Fruit fly (Drosophila melanogaster) whole organism, pupa: ENCODE results near the gene CG4570.

Experiments used
- CG10348 ChIP-seq: fragments of 200-800 bp; sonication (Bioruptor generic); IDR thresholded peaks from 2 replicates; pipeline ENCODE4 v1.3.6; 2022; ENCODE audit warnings: missing biosample characterization, missing genetic modification characterization
- CG12605 ChIP-seq: fragments of 200-800 bp; sonication (Bioruptor generic); IDR thresholded peaks from 2 replicates; pipeline ENCODE4 v1.3.6; 2022; ENCODE audit warnings: missing biosample characterization, missing genetic modification characterization
- CG13204 ChIP-seq: fragments of 200-800 bp; sonication (Bioruptor generic); optimal IDR thresholded peaks from 2 replicates; lab custom pipeline; 2018; ENCODE audit warnings: missing biosample characterization, mild to moderate bottlenecking, missing genetic modification characterization, moderate library complexity
- CG14655 ChIP-seq: fragments of 200-800 bp; sonication (Bioruptor generic); optimal IDR thresholded peaks from 3 replicates; lab custom pipeline; 2017; ENCODE audit warnings: mild to moderate bottlenecking, missing biosample characterization, missing genetic modification reagents, missing genetic modification characterization
- CG15710 ChIP-seq: fragments of 200-800 bp; sonication (Bioruptor generic); optimal IDR thresholded peaks from 2 replicates; lab custom pipeline; 2018; ENCODE audit warnings: missing biosample characterization, mild to moderate bottlenecking, missing genetic modification characterization, moderate library complexity
- CG17806 ChIP-seq: fragments of 200-800 bp; sonication (Bioruptor generic); optimal IDR thresholded peaks from 2 replicates; lab custom pipeline; 2018; ENCODE audit warnings: missing biosample characterization, mild to moderate bottlenecking, missing genetic modification characterization, moderate library complexity
- CG32121 ChIP-seq: fragments of 200-800 bp; sonication (Bioruptor generic); IDR thresholded peaks from 2 replicates; pipeline ENCODE4 v1.3.6; 2022; ENCODE audit warnings: missing biosample characterization, missing genetic modification characterization
- CG34367 ChIP-seq: fragments of 200-800 bp; sonication (Bioruptor generic); optimal IDR thresholded peaks from 2 replicates; lab custom pipeline; 2018; ENCODE audit warnings: missing biosample characterization, mild to moderate bottlenecking, missing genetic modification characterization
- CG4496 ChIP-seq: fragments of 200-800 bp; sonication (Bioruptor generic); IDR thresholded peaks from 3 replicates; pipeline ENCODE4 v1.3.6; 2022; ENCODE audit warnings: missing biosample characterization, missing genetic modification characterization
- CG8159 ChIP-seq: fragments of 200-800 bp; sonication (Bioruptor generic); optimal IDR thresholded peaks from 3 replicates; lab custom pipeline; 2018; ENCODE audit warnings: missing biosample characterization, mild to moderate bottlenecking, missing genetic modification characterization, moderate library complexity
- CG8301 ChIP-seq: fragments of 200-800 bp; sonication (Bioruptor generic); optimal IDR thresholded peaks from 2 replicates; lab custom pipeline; 2018; ENCODE audit warnings: missing biosample characterization, mild to moderate bottlenecking, missing genetic modification characterization
- CG9948 ChIP-seq: fragments of 200-800 bp; sonication (Bioruptor generic); optimal IDR thresholded peaks from 2 replicates; lab custom pipeline; 2018; ENCODE audit warnings: missing biosample characterization, mild to moderate bottlenecking, missing genetic modification characterization, moderate library complexity
- D1 ChIP-seq: fragments of 200-800 bp; sonication (Bioruptor generic); optimal IDR thresholded peaks from 2 replicates; lab custom pipeline; 2018; ENCODE audit warnings: missing biosample characterization, mild to moderate bottlenecking, missing genetic modification characterization, moderate library complexity
- EcR ChIP-seq: fragments of 200-800 bp; sonication (Bioruptor generic); optimal IDR thresholded peaks from 3 replicates; lab custom pipeline; 2019; ENCODE audit warnings: missing biosample characterization, missing genetic modification characterization, mild to moderate bottlenecking, moderate library complexity, missing genetic modification reagents
- Ets98B ChIP-seq: fragments of 200-800 bp; sonication (Bioruptor generic); IDR thresholded peaks from 2 replicates; pipeline ENCODE4 v1.3.6; 2022; ENCODE audit warnings: missing biosample characterization, missing genetic modification characterization
- Pif1A ChIP-seq: fragments of 200-800 bp; sonication (Bioruptor generic); optimal IDR thresholded peaks from 3 replicates; lab custom pipeline; 2016; ENCODE audit warnings: missing biosample characterization, missing genetic modification characterization
- Pif1B ChIP-seq: fragments of 200-800 bp; sonication (Bioruptor generic); optimal IDR thresholded peaks from 3 replicates; lab custom pipeline; 2016; ENCODE audit warnings: missing biosample characterization, missing genetic modification characterization
- Snoo ChIP-seq: fragments of 200-800 bp; sonication (Bioruptor generic); optimal IDR thresholded peaks from 3 replicates; lab custom pipeline; 2017; ENCODE audit warnings: missing biosample characterization, mild to moderate bottlenecking, missing genetic modification characterization, inconsistent platforms
- fd96Ca ChIP-seq: fragments of 200-800 bp; sonication (Bioruptor generic); IDR thresholded peaks from 3 replicates; pipeline ENCODE4 v1.3.6; 2022; ENCODE audit warnings: missing biosample characterization, missing genetic modification characterization
- gl ChIP-seq: fragments of 200-800 bp; sonication (Bioruptor generic); optimal IDR thresholded peaks from 2 replicates; lab custom pipeline; 2018; ENCODE audit warnings: missing biosample characterization, mild to moderate bottlenecking, missing genetic modification characterization
- rn ChIP-seq: fragments of 200-800 bp; sonication (Bioruptor generic); IDR thresholded peaks from 2 replicates; pipeline ENCODE4 v1.3.6; 2022; ENCODE audit warnings: missing biosample characterization, missing genetic modification characterization

The CG4570 gene

dm6 chr3R:10888633-10889519, 32.3 kb downstream of the CG4570 start:
- TF ChIP-seq CG15710 (tag; lab: Kevin White, UChicago): peak; percentile 35
- TF ChIP-seq gl (tag; lab: Kevin White, UChicago): peak; percentile 94
- peak; percentile 7 for TF ChIP-seq D1
- TF ChIP-seq rn (GFP tag; lab: Robert Waterston, UW): peak; percentile 28; the same call in 1 of the 2 replicates
- TF ChIP-seq CG13204 (GFP tag; lab: Kevin White, UChicago): peak; percentile 90
- TF ChIP-seq Snoo (tag; lab: Kevin White, UChicago): peak; percentile 26
- TF ChIP-seq CG8301: peak; percentile 51
- peak; percentile 56 for TF ChIP-seq Pif1A (GFP tag; lab: Kevin White, UChicago)
- peak; percentile 71 for TF ChIP-seq fd96Ca (GFP tag; lab: Robert Waterston, UW)
- peak; percentile 78 for TF ChIP-seq CG4496 (GFP tag; lab: Robert Waterston, UW)
- TF ChIP-seq CG32121: peak; percentile 57; the same call in 1 of the 2 replicates
- peak; percentile 54 for TF ChIP-seq Pif1B (GFP tag; lab: Kevin White, UChicago)
- TF ChIP-seq EcR (GFP tag; lab: Kevin White, UChicago): peak; percentile 24
- TF ChIP-seq CG8159: peak; percentile 60
- peak; percentile 36 for TF ChIP-seq CG34367
- TF ChIP-seq Ets98B (GFP tag; lab: Robert Waterston, UW): peak; percentile 82
- peak; percentile 37 for TF ChIP-seq CG17806 (tag; lab: Kevin White, UChicago)
- no peak for TF ChIP-seq CG10348 (GFP tag; lab: Robert Waterston, UW)
- TF ChIP-seq CG9948 (tag; lab: Kevin White, UChicago): no peak
- TF ChIP-seq CG12605: peak; percentile 90
- peak; percentile 74 for TF ChIP-seq CG14655 (GFP tag; lab: Kevin White, UChicago)

- no peak for TF ChIP-seq CG9948 (tag; lab: Kevin White, UChicago)
- no peak for TF ChIP-seq CG13204 (GFP tag; lab: Kevin White, UChicago)
- no peak for TF ChIP-seq CG34367
- no peak for TF ChIP-seq fd96Ca (GFP tag; lab: Robert Waterston, UW)
- TF ChIP-seq CG15710 (tag; lab: Kevin White, UChicago): no peak
Observed at dm6 chr3R:10889520-10889887, 32.9 kb downstream of the CG4570 start, which contains the start of gene Ak3. Gene Ak3, minus strand, starts transcription at chr3R:10889588.

dm6 chr3R:10893327-10893726, 36.7 kb downstream of the CG4570 start, which contains the start of gene CG6621:
Gene CG6621, minus strand, starts transcription at chr3R:10893531.
- TF ChIP-seq CG32121: no peak
- TF ChIP-seq CG9948 (tag; lab: Kevin White, UChicago): no peak
- TF ChIP-seq CG8301: no peak
- TF ChIP-seq Pif1A (GFP tag; lab: Kevin White, UChicago): no peak
- TF ChIP-seq CG14655 (GFP tag; lab: Kevin White, UChicago): no peak
- TF ChIP-seq CG15710 (tag; lab: Kevin White, UChicago): no peak
- no peak for TF ChIP-seq CG10348 (GFP tag; lab: Robert Waterston, UW)
- TF ChIP-seq Ets98B (GFP tag; lab: Robert Waterston, UW): no peak
- TF ChIP-seq EcR (GFP tag; lab: Kevin White, UChicago): no peak
- no peak for TF ChIP-seq rn (GFP tag; lab: Robert Waterston, UW)
- TF ChIP-seq D1: no peak
- TF ChIP-seq gl (tag; lab: Kevin White, UChicago): no peak
- no peak for TF ChIP-seq CG34367
- TF ChIP-seq Snoo (tag; lab: Kevin White, UChicago): no peak
- TF ChIP-seq CG12605: no peak
- TF ChIP-seq fd96Ca (GFP tag; lab: Robert Waterston, UW): no peak
